Worm (Caenorhabditis elegans) whole organism, young adult: ENCODE measurements around the gene bris-1.

ENCODE experiments used
- F10E7.11 ChIP-seq: sonication (generic microtip); optimal IDR thresholded peaks from 2 replicates; lab custom pipeline; 2017; ENCODE audit warnings: mild to moderate bottlenecking, missing genetic modification characterization, moderate library complexity, missing compliant biosample characterization
- F39B2.1 ChIP-seq: fragments of 200-800 bp; sonication (Bioruptor generic); IDR thresholded peaks from 2 replicates; pipeline ENCODE4 v1.3.6; 2022; ENCODE audit warnings: missing genetic modification reagents, missing genetic modification characterization, missing compliant biosample characterization
- Y95B8A.8 ChIP-seq: fragments of 200-800 bp; sonication (Bioruptor generic); IDR thresholded peaks from 2 replicates; pipeline ENCODE4 v1.3.6; 2022; ENCODE audit warnings: missing genetic modification reagents, missing genetic modification characterization, missing compliant biosample characterization
- egrh-3 ChIP-seq: fragments of 200-800 bp; sonication (Bioruptor generic); IDR thresholded peaks from 2 replicates; pipeline ENCODE4 v1.3.6; 2022; ENCODE audit warnings: missing genetic modification reagents, missing genetic modification characterization, missing compliant biosample characterization
- him-1 ChIP-seq: sonication (generic microtip); optimal IDR thresholded peaks from 2 replicates; lab custom pipeline; 2016; ENCODE audit warnings: missing genotype, missing genetic modification reagents, missing genetic modification characterization, missing compliant biosample characterization
- lin-35 ChIP-seq, 3 experiments: fragments of 150-350 bp in 2 of 3; sonication (generic microtip) in 1 of 3; optimal IDR thresholded peaks; 2 replicates each; lab custom pipeline; 2014 to 2018; ENCODE audit warnings: missing biosample characterization in 3 of 3, missing genetic modification characterization in 3 of 3, missing genetic modification reagents in 3 of 3
- madf-6 ChIP-seq: fragments of 200-800 bp; sonication (Bioruptor generic); IDR thresholded peaks from 2 replicates; pipeline ENCODE4 v1.3.6; 2022; ENCODE audit warnings: missing genetic modification reagents, missing genetic modification characterization, missing compliant biosample characterization
- mel-28 ChIP-seq: sonication (generic microtip); optimal IDR thresholded peaks from 2 replicates; lab custom pipeline; 2016; ENCODE audit warnings: borderline replicate concordance, mild to moderate bottlenecking, missing genetic modification characterization, missing compliant biosample characterization
- nfya-1 ChIP-seq: sonication (generic microtip); optimal IDR thresholded peaks from 2 replicates; lab custom pipeline; 2017; ENCODE audit warnings: antibody characterized with exemption, missing compliant biosample characterization, missing genetic modification characterization, borderline replicate concordance; ENCODE audit not compliant: insufficient read depth
- pha-4 ChIP-seq: fragments of 150-350 bp; sonication (generic microtip); optimal IDR thresholded peaks from 2 replicates; lab custom pipeline; 2014; ENCODE audit warnings: missing biosample characterization, missing genetic modification reagents, missing genetic modification characterization
- unc-130 ChIP-seq: sonication (generic microtip); optimal IDR thresholded peaks from 2 replicates; lab custom pipeline; 2016; ENCODE audit warnings: missing genetic modification reagents, missing genetic modification characterization, missing compliant biosample characterization

DNA sequence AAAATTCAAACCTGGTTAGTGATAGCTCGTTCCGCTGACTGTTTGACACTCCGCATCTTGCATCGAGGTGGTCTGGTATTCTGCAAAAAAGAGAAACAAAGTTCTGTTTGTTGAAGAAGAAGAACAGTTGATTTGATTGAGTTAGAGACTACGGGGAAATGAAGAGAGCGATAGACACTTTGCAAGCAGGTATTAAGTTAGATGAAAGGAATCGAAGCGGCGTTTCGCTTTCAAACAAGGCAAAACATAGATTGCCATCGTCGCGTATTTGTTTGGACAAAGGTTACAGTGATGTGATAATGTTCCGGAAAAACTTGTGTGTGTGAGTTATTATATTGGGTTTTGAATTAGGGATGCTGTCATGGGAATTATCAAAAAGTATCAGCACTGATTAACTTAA, 1.9 kb downstream of the bris-1 start:
- TF ChIP-seq F39B2.1 (GFP tag; lab: Robert Waterston, UW): no peak
- TF ChIP-seq mel-28: no peak
- TF ChIP-seq nfya-1 (tag; lab: Kevin White, UChicago): no peak
- no peak for TF ChIP-seq madf-6
- no peak for TF ChIP-seq pha-4
- TF ChIP-seq unc-130: no peak
- no peak for TF ChIP-seq egrh-3 (GFP tag; lab: Robert Waterston, UW)
- TF ChIP-seq F10E7.11 (tag; lab: Kevin White, UChicago): no peak
- TF ChIP-seq him-1 (tag; lab: Kevin White, UChicago): no peak
- no peak for TF ChIP-seq lin-35 (GFP tag; optimal IDR thresholded peaks at IDR 0.05; lab: Kevin White, UChicago)
- no peak for TF ChIP-seq Y95B8A.8 (GFP tag; lab: Robert Waterston, UW)
